Worm (Caenorhabditis elegans) whole organism, midembryonic: ENCODE results near the gene str-63.

ENCODE experiments used
- T22C8.4 ChIP-seq: fragments of 200-800 bp; sonication (Bioruptor generic); IDR thresholded peaks from 2 replicates; pipeline ENCODE4 v1.3.6; 2022; ENCODE audit warnings: missing genetic modification characterization, missing compliant biosample characterization
- cog-1 ChIP-seq: sonication (generic microtip); optimal IDR thresholded peaks from 2 replicates; lab custom pipeline; 2016; ENCODE audit warnings: missing genetic modification characterization, missing compliant biosample characterization
- flt-1 ChIP-seq: fragments of 200-800 bp; sonication (Bioruptor generic); IDR thresholded peaks from 2 replicates; pipeline ENCODE4 v1.3.6; 2022; ENCODE audit warnings: missing genetic modification characterization, missing compliant biosample characterization
- klf-2 ChIP-seq: fragments of 200-800 bp; sonication (Bioruptor generic); conservative IDR thresholded peaks from 2 replicates; pipeline ENCODE4 v1.3.6; 2022; ENCODE audit warnings: missing genetic modification reagents, missing genetic modification characterization, missing compliant biosample characterization
- med-1 ChIP-seq: sonication (generic microtip); optimal IDR thresholded peaks from 2 replicates; lab custom pipeline; 2017; ENCODE audit warnings: missing genetic modification characterization, mild to moderate bottlenecking, missing compliant biosample characterization, antibody characterized with exemption, missing genetic modification reagents; ENCODE audit not compliant: insufficient read depth
- ref-1 ChIP-seq: fragments of 200-800 bp; sonication (Bioruptor generic); conservative IDR thresholded peaks from 2 replicates; pipeline ENCODE4 v1.3.6; 2022; ENCODE audit warnings: missing genetic modification reagents, missing genetic modification characterization, missing compliant biosample characterization
- tab-1 ChIP-seq: fragments of 200-800 bp; sonication (Bioruptor generic); IDR thresholded peaks from 2 replicates; pipeline ENCODE4 v1.3.6; 2022; ENCODE audit warnings: missing genetic modification characterization, missing compliant biosample characterization
- ztf-23 ChIP-seq: fragments of 200-800 bp; sonication (Bioruptor generic); IDR thresholded peaks from 2 replicates; pipeline ENCODE4 v1.3.6; 2022; ENCODE audit warnings: missing genetic modification reagents, missing genetic modification characterization, missing compliant biosample characterization
- ztf-29 ChIP-seq: fragments of 200-800 bp; sonication (Bioruptor generic); IDR thresholded peaks from 2 replicates; pipeline ENCODE4 v1.3.6; 2022; ENCODE audit warnings: missing genetic modification reagents, missing genetic modification characterization, missing compliant biosample characterization

The str-63 gene

ce11 chrV:3351266-3351665 is at the start of gene str-63:
Gene str-63, plus strand, starts transcription at chrV:3351566.
- TF ChIP-seq med-1 = no peak

- no peak for TF ChIP-seq tab-1 (GFP tag; lab: Robert Waterston, UW)
- TF ChIP-seq med-1 = no peak
- no peak for TF ChIP-seq klf-2 (GFP tag; lab: Robert Waterston, UW)
- TF ChIP-seq ref-1 (GFP tag; lab: Robert Waterston, UW) = no peak
- TF ChIP-seq cog-1 (tag; lab: Kevin White, UChicago) = no peak
- no peak for TF ChIP-seq ztf-29
- TF ChIP-seq flt-1 (GFP tag; lab: Robert Waterston, UW) = no peak
- no peak for TF ChIP-seq ztf-23 (GFP tag; lab: Robert Waterston, UW)
- no peak for TF ChIP-seq T22C8.4 (GFP tag; lab: Robert Waterston, UW)
Observed at ce11 chrV:3301898-3302297, 49.5 kb upstream of the str-63 start, which contains the start of gene srbc-1. Gene srbc-1, minus strand, starts transcription at chrV:3301998.

ce11 chrV:3308169-3308568 is 43.2 kb upstream of the str-63 start, which contains the start of gene srbc-3:
Gene srbc-3, plus strand, starts transcription at chrV:3308469.
- TF ChIP-seq flt-1 (GFP tag; lab: Robert Waterston, UW) (no peak), cog-1 (tag; lab: Kevin White, UChicago) (no peak), T22C8.4 (GFP tag; lab: Robert Waterston, UW) (no peak), tab-1 (GFP tag; lab: Robert Waterston, UW) (no peak), ztf-23 (GFP tag; lab: Robert Waterston, UW) (no peak), ref-1 (GFP tag; lab: Robert Waterston, UW) (no peak), med-1 (no peak), klf-2 (GFP tag; lab: Robert Waterston, UW) (no peak), ztf-29 (no peak)

ce11 chrV:3312067-3312666 is 39.2 kb upstream of the str-63 start, which contains the start of gene arrd-18:
Gene arrd-18, minus strand, starts transcription at chrV:3312117.
- TF ChIP-seq flt-1 (GFP tag; lab: Robert Waterston, UW) (no peak), ztf-23 (GFP tag; lab: Robert Waterston, UW) (no peak), klf-2 (GFP tag; lab: Robert Waterston, UW) (no peak), cog-1 (tag; lab: Kevin White, UChicago) (no peak), T22C8.4 (GFP tag; lab: Robert Waterston, UW) (no peak), tab-1 (GFP tag; lab: Robert Waterston, UW) (no peak), med-1 (no peak), ref-1 (GFP tag; lab: Robert Waterston, UW) (no peak), ztf-29 (no peak)

ce11 chrV:3315308-3315707 is 36.1 kb upstream of the str-63 start, which contains the start of gene arrd-19:
Gene arrd-19, minus strand, starts transcription at chrV:3315516.
- TF ChIP-seq med-1 (no peak), tab-1 (GFP tag; lab: Robert Waterston, UW) (no peak), klf-2 (GFP tag; lab: Robert Waterston, UW) (no peak), ztf-29 (no peak), ztf-23 (GFP tag; lab: Robert Waterston, UW) (no peak), ref-1 (GFP tag; lab: Robert Waterston, UW) (no peak), flt-1 (GFP tag; lab: Robert Waterston, UW) (no peak), cog-1 (tag; lab: Kevin White, UChicago) (no peak), T22C8.4 (GFP tag; lab: Robert Waterston, UW) (no peak)

- TF ChIP-seq ztf-29 = no peak
Observed at ce11 chrV:3316108-3316507, 35.3 kb upstream of the str-63 start, which contains the start of gene F35F10.1. Gene F35F10.1, plus strand, starts transcription at chrV:3316307.

ce11 chrV:3318975-3319374 is 32.4 kb upstream of the str-63 start, which contains the start of gene F35F10.13:
Gene F35F10.13, minus strand, starts transcription at chrV:3319075.
- TF ChIP-seq T22C8.4 (GFP tag; lab: Robert Waterston, UW) = no peak
- no peak for TF ChIP-seq klf-2 (GFP tag; lab: Robert Waterston, UW)
- TF ChIP-seq tab-1 (GFP tag; lab: Robert Waterston, UW) = no peak
- no peak for TF ChIP-seq ref-1 (GFP tag; lab: Robert Waterston, UW)
- no peak for TF ChIP-seq ztf-23 (GFP tag; lab: Robert Waterston, UW)
- TF ChIP-seq flt-1 (GFP tag; lab: Robert Waterston, UW) = no peak
- TF ChIP-seq med-1 = no peak
- TF ChIP-seq ztf-29 = no peak

ce11 chrV:3320005-3320404 is 31.4 kb upstream of the str-63 start, which contains the start of gene F35F10.14:
Gene F35F10.14, minus strand, starts transcription at chrV:3320105.
- no peak for TF ChIP-seq klf-2 (GFP tag; lab: Robert Waterston, UW)
- no peak for TF ChIP-seq tab-1 (GFP tag; lab: Robert Waterston, UW)
- TF ChIP-seq ztf-29 = no peak
- no peak for TF ChIP-seq cog-1 (tag; lab: Kevin White, UChicago)
- TF ChIP-seq med-1 = no peak
- TF ChIP-seq ref-1 (GFP tag; lab: Robert Waterston, UW) = no peak
- TF ChIP-seq T22C8.4 (GFP tag; lab: Robert Waterston, UW) = no peak
- no peak for TF ChIP-seq ztf-23 (GFP tag; lab: Robert Waterston, UW)
- no peak for TF ChIP-seq flt-1 (GFP tag; lab: Robert Waterston, UW)

ce11 chrV:3320432-3320831 is 30.9 kb upstream of the str-63 start, which contains the start of gene C17B7.14:
Gene C17B7.14, minus strand, starts transcription at chrV:3320532.
- TF ChIP-seq flt-1 (GFP tag; lab: Robert Waterston, UW) (no peak), klf-2 (GFP tag; lab: Robert Waterston, UW) (no peak), ref-1 (GFP tag; lab: Robert Waterston, UW) (no peak), ztf-29 (no peak), cog-1 (tag; lab: Kevin White, UChicago) (no peak), med-1 (no peak), tab-1 (GFP tag; lab: Robert Waterston, UW) (no peak), T22C8.4 (GFP tag; lab: Robert Waterston, UW) (no peak), ztf-23 (GFP tag; lab: Robert Waterston, UW) (no peak)

ce11 chrV:3324178-3324577 is 27.2 kb upstream of the str-63 start, which contains the start of gene C17B7.8:
Gene C17B7.8, minus strand, starts transcription at chrV:3324278.
- TF ChIP-seq cog-1 (tag; lab: Kevin White, UChicago) = no peak
- TF ChIP-seq tab-1 (GFP tag; lab: Robert Waterston, UW) = no peak
- TF ChIP-seq T22C8.4 (GFP tag; lab: Robert Waterston, UW) = no peak
- no peak for TF ChIP-seq ztf-29
- TF ChIP-seq klf-2 (GFP tag; lab: Robert Waterston, UW) = no peak
- TF ChIP-seq ztf-23 (GFP tag; lab: Robert Waterston, UW) = no peak
- no peak for TF ChIP-seq ref-1 (GFP tag; lab: Robert Waterston, UW)
- TF ChIP-seq flt-1 (GFP tag; lab: Robert Waterston, UW) = no peak
- TF ChIP-seq med-1 = no peak
